Worm (Caenorhabditis elegans) whole organism, late embryonic: ENCODE results near the gene dyn-1.

ENCODE experiments used
- C08G9.2 ChIP-seq: sonication (generic microtip); optimal IDR thresholded peaks from 2 replicates; lab custom pipeline; 2016; ENCODE audit warnings: mild to moderate bottlenecking, missing genetic modification characterization, moderate library complexity, missing compliant biosample characterization
- ceh-18 ChIP-seq: sonication (generic microtip); optimal IDR thresholded peaks from 2 replicates; lab custom pipeline; 2016; ENCODE audit warnings: missing genetic modification characterization, missing compliant biosample characterization
- elt-2 ChIP-seq: sonication (generic microtip); optimal IDR thresholded peaks from 2 replicates; lab custom pipeline; 2016; ENCODE audit warnings: missing genetic modification reagents, missing genetic modification characterization, missing compliant biosample characterization
- ets-4 ChIP-seq: sonication (generic microtip); optimal IDR thresholded peaks from 2 replicates; lab custom pipeline; 2016; ENCODE audit warnings: missing genetic modification characterization, missing compliant biosample characterization
- fkh-10 ChIP-seq: fragments of 150-350 bp; optimal IDR thresholded peaks from 2 replicates; lab custom pipeline; 2014; ENCODE audit warnings: missing biosample characterization, missing genetic modification reagents, missing genetic modification characterization
- hlh-30 ChIP-seq: sonication (generic microtip); optimal IDR thresholded peaks from 2 replicates; lab custom pipeline; 2017; ENCODE audit warnings: antibody characterized with exemption, missing genetic modification characterization, missing compliant biosample characterization; ENCODE audit not compliant: insufficient read depth
- mec-3 ChIP-seq: sonication (generic microtip); optimal IDR thresholded peaks from 2 replicates; lab custom pipeline; 2016; ENCODE audit warnings: borderline replicate concordance, missing genetic modification characterization, missing compliant biosample characterization
- ref-2 ChIP-seq: sonication (generic microtip); optimal IDR thresholded peaks from 2 replicates; lab custom pipeline; 2016; ENCODE audit warnings: missing genetic modification characterization, missing compliant biosample characterization
- syd-9 ChIP-seq: sonication (generic microtip); optimal IDR thresholded peaks from 2 replicates; lab custom pipeline; 2016; ENCODE audit warnings: mild to moderate bottlenecking, missing genetic modification characterization, moderate library complexity, missing compliant biosample characterization
- tbx-2 ChIP-seq: sonication (generic microtip); optimal IDR thresholded peaks from 2 replicates; lab custom pipeline; 2016; ENCODE audit warnings: missing genetic modification characterization, missing compliant biosample characterization
- unc-86 ChIP-seq: sonication (generic microtip); optimal IDR thresholded peaks from 2 replicates; lab custom pipeline; 2016; ENCODE audit warnings: missing genetic modification characterization, missing compliant biosample characterization
- ztf-16 ChIP-seq: sonication (generic microtip); optimal IDR thresholded peaks from 2 replicates; lab custom pipeline; 2017; ENCODE audit warnings: missing genetic modification characterization, missing compliant biosample characterization

- TF ChIP-seq ets-4 (tag; lab: Kevin White, UChicago) (no peak), hlh-30 (tag; lab: Kevin White, UChicago) (no peak), unc-86 (tag; lab: Kevin White, UChicago) (no peak), elt-2 (tag; lab: Kevin White, UChicago) (no peak), fkh-10 (GFP tag; lab: Kevin White, UChicago) (no peak), mec-3 (tag; lab: Kevin White, UChicago) (no peak), ceh-18 (no peak), tbx-2 (tag; lab: Kevin White, UChicago) (no peak), ref-2 (tag; lab: Kevin White, UChicago) (no peak), syd-9 (tag; lab: Kevin White, UChicago) (no peak), ztf-16 (tag; lab: Kevin White, UChicago) (no peak), C08G9.2 (tag; lab: Kevin White, UChicago) (no peak)
These were observed 25.3 kb downstream of the dyn-1 start for ce11 chrX:15594019-15594418.
